Worm (Caenorhabditis elegans) whole organism, L1 larva: Measurements from ENCODE around the gene cdkl-1.

Experiments used
- Y116A8C.19 ChIP-seq: sonication (generic microtip); optimal IDR thresholded peaks from 2 replicates; lab custom pipeline; 2016; ENCODE audit warnings: missing compliant biosample characterization, missing genetic modification characterization, borderline replicate concordance
- aha-1 ChIP-seq: fragments of 150-350 bp; optimal IDR thresholded peaks from 2 replicates; lab custom pipeline; 2014; ENCODE audit warnings: missing biosample characterization, missing genetic modification characterization
- alr-1 ChIP-seq: fragments of 200-800 bp; sonication (Bioruptor generic); optimal IDR thresholded peaks from 2 replicates; lab custom pipeline; 2018; ENCODE audit warnings: borderline replicate concordance, mild to moderate bottlenecking, missing genetic modification characterization, missing compliant biosample characterization
- blmp-1 ChIP-seq: fragments of 150-350 bp; optimal IDR thresholded peaks from 2 replicates; lab custom pipeline; 2014; ENCODE audit warnings: missing biosample characterization, missing genetic modification characterization
- ceh-8 ChIP-seq: fragments of 200-800 bp; sonication (Bioruptor generic); optimal IDR thresholded peaks from 2 replicates; lab custom pipeline; 2018; ENCODE audit warnings: mild to moderate bottlenecking, missing genetic modification characterization, moderate library complexity, missing compliant biosample characterization
- ceh-82 ChIP-seq, 3 experiments: fragments of 150-350 bp in 1 of 3; sonication (generic microtip) in 2 of 3; optimal IDR thresholded peaks; 2 replicates each; lab custom pipeline; 2014 to 2017; ENCODE audit warnings: missing biosample characterization in 3 of 3, missing genetic modification characterization in 3 of 3
- dpl-1 ChIP-seq, 3 experiments: fragments of 150-350 bp in 2 of 3; sonication (generic microtip) in 1 of 3; optimal IDR thresholded peaks; 2 replicates each; lab custom pipeline; 2014 to 2017; ENCODE audit warnings: missing biosample characterization in 3 of 3, missing genetic modification characterization in 3 of 3, missing genetic modification reagents in 3 of 3
- dsc-1 ChIP-seq: sonication (generic microtip); optimal IDR thresholded peaks from 2 replicates; lab custom pipeline; 2016; ENCODE audit warnings: mild to moderate bottlenecking, missing genetic modification characterization, missing compliant biosample characterization
- efl-1 ChIP-seq, 4 experiments: fragments of 150-350 bp; optimal IDR thresholded peaks in 3 of 4; peaks in 1 of 4; 1 replicate in 1 of 4; 2 replicates in 3 of 4; lab custom pipeline; 2014; ENCODE audit warnings: missing biosample characterization in 2 of 4, missing genetic modification characterization in 2 of 4, missing genetic modification reagents in 2 of 4
- fkh-8 ChIP-seq: sonication (generic microtip); optimal IDR thresholded peaks from 2 replicates; lab custom pipeline; 2016; ENCODE audit warnings: mild to moderate bottlenecking, missing genetic modification characterization, missing compliant biosample characterization
- grh-1 ChIP-seq: fragments of 200-800 bp; sonication (Bioruptor generic); IDR thresholded peaks from 2 replicates; pipeline ENCODE4 v1.3.6; 2022; ENCODE audit warnings: missing genetic modification reagents, missing genetic modification characterization, missing compliant biosample characterization
- irx-1 ChIP-seq: sonication (generic microtip); optimal IDR thresholded peaks from 2 replicates; lab custom pipeline; 2016; ENCODE audit warnings: missing genetic modification characterization, missing compliant biosample characterization
- isw-1 ChIP-seq: fragments of 200-800 bp; sonication (Bioruptor generic); IDR thresholded peaks from 2 replicates; pipeline ENCODE4 v1.3.6; 2022; ENCODE audit warnings: missing genetic modification characterization, missing compliant biosample characterization
- lin-13 ChIP-seq: fragments of 150-350 bp; optimal IDR thresholded peaks from 2 replicates; lab custom pipeline; 2014; ENCODE audit warnings: missing biosample characterization, missing genetic modification reagents, missing genetic modification characterization
- lin-14 ChIP-seq: fragments of 200-800 bp; sonication (Bioruptor generic); optimal IDR thresholded peaks from 2 replicates; lab custom pipeline; 2018; ENCODE audit warnings: mild to moderate bottlenecking, missing genetic modification characterization, moderate library complexity, missing compliant biosample characterization
- lin-15B ChIP-seq: fragments of 150-350 bp; sonication (generic microtip); optimal IDR thresholded peaks from 3 replicates; lab custom pipeline; 2014; ENCODE audit warnings: missing biosample characterization, missing genetic modification characterization
- lin-35 ChIP-seq, 2 experiments: fragments of 150-350 bp; optimal IDR thresholded peaks; 2 replicates each; lab custom pipeline; 2014; ENCODE audit warnings: missing biosample characterization in 2 of 2, missing genetic modification characterization in 2 of 2, missing genetic modification reagents in 2 of 2
- lsy-2 ChIP-seq, 2 experiments: fragments of 150-350 bp; optimal IDR thresholded peaks; 2 replicates each; lab custom pipeline; 2014; ENCODE audit warnings: missing biosample characterization in 2 of 2, missing genetic modification characterization in 2 of 2
- mdl-1 ChIP-seq, 2 experiments: fragments of 150-350 bp; optimal IDR thresholded peaks; 2 replicates each; lab custom pipeline; 2014 to 2017; ENCODE audit warnings: missing biosample characterization in 2 of 2, missing genetic modification characterization in 2 of 2, inconsistent platforms in 1 of 2
- mep-1 ChIP-seq: fragments of 150-350 bp; optimal IDR thresholded peaks from 2 replicates; lab custom pipeline; 2014; ENCODE audit warnings: missing biosample characterization, missing genetic modification characterization
- nhr-19 ChIP-seq: fragments of 200-800 bp; sonication (Bioruptor generic); conservative IDR thresholded peaks from 2 replicates; pipeline ENCODE4 v1.3.6; 2022; ENCODE audit warnings: missing genetic modification characterization, missing compliant biosample characterization
- nhr-20 ChIP-seq: sonication (generic microtip); optimal IDR thresholded peaks from 2 replicates; lab custom pipeline; 2016; ENCODE audit warnings: mild to moderate bottlenecking, missing genetic modification characterization, missing compliant biosample characterization
- nhr-71 ChIP-seq: sonication (generic microtip); optimal IDR thresholded peaks from 2 replicates; lab custom pipeline; 2016; ENCODE audit warnings: mild to moderate bottlenecking, missing genetic modification characterization, moderate library complexity, missing compliant biosample characterization
- nhr-76 ChIP-seq: sonication (generic microtip); optimal IDR thresholded peaks from 2 replicates; lab custom pipeline; 2017; ENCODE audit warnings: missing biosample characterization, missing genetic modification characterization
- nhr-85 ChIP-seq: sonication (generic microtip); peaks from one replicate; lab custom pipeline; 2016; ENCODE audit warnings: missing genetic modification characterization, inconsistent platforms, missing compliant biosample characterization
- pqm-1 ChIP-seq: sonication (generic microtip); optimal IDR thresholded peaks from 3 replicates; lab custom pipeline; 2017; ENCODE audit warnings: missing biosample characterization, missing genetic modification characterization
- rnt-1 ChIP-seq: sonication (generic microtip); optimal IDR thresholded peaks from 2 replicates; lab custom pipeline; 2016; ENCODE audit warnings: mild to moderate bottlenecking, missing genetic modification characterization, moderate library complexity, missing compliant biosample characterization
- skn-1 ChIP-seq: fragments of 150-350 bp; optimal IDR thresholded peaks from 2 replicates; lab custom pipeline; 2014; ENCODE audit warnings: missing biosample characterization, missing genetic modification characterization
- snpc-4 ChIP-seq: fragments of 150-350 bp; optimal IDR thresholded peaks from 2 replicates; lab custom pipeline; 2014; ENCODE audit warnings: missing biosample characterization, missing genetic modification characterization
- snu-23 ChIP-seq: sonication (generic microtip); optimal IDR thresholded peaks from 2 replicates; lab custom pipeline; 2016; ENCODE audit warnings: missing genetic modification characterization, missing compliant biosample characterization
- swsn-7 ChIP-seq: sonication (generic microtip); optimal IDR thresholded peaks from 2 replicates; lab custom pipeline; 2016; ENCODE audit warnings: missing genetic modification characterization, missing compliant biosample characterization
- unc-86 ChIP-seq: sonication (generic microtip); optimal IDR thresholded peaks from 2 replicates; lab custom pipeline; 2016; ENCODE audit warnings: missing genetic modification characterization, missing compliant biosample characterization
- zag-1 ChIP-seq: fragments of 150-350 bp; optimal IDR thresholded peaks from 2 replicates; lab custom pipeline; 2014; ENCODE audit warnings: missing biosample characterization, missing genetic modification characterization
- zip-4 ChIP-seq: fragments of 200-800 bp; sonication (Bioruptor generic); optimal IDR thresholded peaks from 2 replicates; lab custom pipeline; 2018; ENCODE audit warnings: mild to moderate bottlenecking, missing genetic modification characterization, moderate library complexity, missing compliant biosample characterization
- ztf-4 ChIP-seq: fragments of 150-350 bp; optimal IDR thresholded peaks from 2 replicates; lab custom pipeline; 2014; ENCODE audit warnings: missing biosample characterization, missing genetic modification characterization

Gene cdkl-1

ce11 chrV:11074448-11074847 lies 24.3 kb upstream of the cdkl-1 start, which contains the start of gene act-3:
act-3 (minus strand) TSS chrV:11074498.
- TF ChIP-seq isw-1 (GFP tag; lab: Robert Waterston, UW) (no peak), rnt-1 (tag; lab: Kevin White, UChicago) (peak; percentile 74), Y116A8C.19 (no peak), nhr-19 (GFP tag; lab: Robert Waterston, UW) (peak; percentile 45), nhr-76 (tag; lab: Kevin White, UChicago) (no peak), ztf-4 (tag; lab: Kevin White, UChicago) (no peak), snu-23 (GFP tag; lab: Kevin White, UChicago) (peak; percentile 36), swsn-7 (tag; lab: Kevin White, UChicago) (peak; percentile 13), mdl-1 (tag; optimal IDR thresholded peaks at IDR 0.05; lab: Kevin White, UChicago) (peak in 1 of 2 experiments; percentile 28), lin-35 (GFP tag; optimal IDR thresholded peaks at IDR 0.05; lab: Kevin White, UChicago) (peak in 1 of 2 experiments; percentile 1), alr-1 (tag; lab: Kevin White, UChicago) (no peak), snpc-4 (tag; lab: Kevin White, UChicago) (no peak), dsc-1 (peak; percentile 55), lin-14 (peak; percentile 87), lsy-2 (tag; optimal IDR thresholded peaks at IDR 0.05; lab: Kevin White, UChicago) (peak in 1 of 2 experiments; percentile 12), nhr-85 (tag; lab: Kevin White, UChicago) (peak; percentile 36), nhr-20 (tag; lab: Kevin White, UChicago) (peak; percentile 35), ceh-8 (GFP tag; lab: Kevin White, UChicago) (no peak), skn-1 (tag; lab: Kevin White, UChicago) (no peak), nhr-71 (tag; lab: Kevin White, UChicago) (peak; percentile 76), mep-1 (peak; percentile 21), ceh-82 (tag; optimal IDR thresholded peaks at IDR 0.05; lab: Kevin White, UChicago) (peak in 1 of 3 experiments; percentile 1)

DNA sequence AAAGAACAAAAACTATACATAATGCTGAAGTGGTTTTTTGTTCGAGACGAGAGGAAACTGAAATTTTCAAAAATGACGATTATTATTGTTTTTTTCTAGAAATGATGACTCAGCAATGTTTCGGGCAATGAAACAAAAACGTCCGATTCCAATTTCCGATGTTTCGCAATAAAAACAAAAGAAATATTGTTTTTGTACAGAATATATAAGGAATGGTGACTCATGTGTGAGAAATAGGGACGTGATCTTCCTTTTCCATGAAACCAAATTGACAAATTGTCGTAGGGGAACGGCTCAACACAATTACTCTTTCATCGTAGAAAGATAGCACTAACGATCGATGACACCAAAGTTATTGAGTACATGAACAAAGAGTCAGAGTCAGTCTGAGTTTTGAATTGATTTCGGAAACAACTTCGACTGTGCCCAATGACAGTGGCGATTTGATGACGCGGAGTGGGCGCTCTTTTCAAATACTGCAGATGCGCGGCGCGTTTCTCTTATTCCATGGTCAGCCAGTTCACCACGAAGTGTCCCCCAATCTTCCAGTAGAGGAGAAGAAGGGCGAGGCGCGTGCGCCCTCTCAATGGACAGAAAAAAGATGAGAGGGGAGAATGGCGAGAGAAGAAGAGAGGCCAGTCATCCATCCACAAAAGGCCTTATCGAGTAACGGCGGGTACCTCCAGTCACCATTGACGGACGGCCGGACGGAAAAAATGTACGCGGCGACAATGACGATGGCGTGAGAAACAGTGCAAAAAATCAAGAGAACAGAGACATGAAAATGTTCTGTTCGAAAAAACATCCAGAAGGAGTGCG lies 23.3 kb upstream of the cdkl-1 start:
- TF ChIP-seq dpl-1 (GFP tag; optimal IDR thresholded peaks at IDR 0.05; lab: Kevin White, UChicago) (peak in 2 of 3 experiments; percentile 5 to 31), lin-35 (GFP tag; optimal IDR thresholded peaks at IDR 0.05; lab: Kevin White, UChicago) (peak in 1 of 2 experiments; percentile 19), mdl-1 (tag; optimal IDR thresholded peaks at IDR 0.05; lab: Kevin White, UChicago) (peak in 1 of 2 experiments; percentile 51), blmp-1 (tag; lab: Kevin White, UChicago) (peak; percentile 35), unc-86 (tag; lab: Kevin White, UChicago) (peak; percentile 14), efl-1 (optimal IDR thresholded peaks at IDR 0.05; lab: Kevin White, UChicago) (no peak), efl-1 (GFP tag; optimal IDR thresholded peaks at IDR 0.05 in 1 of 2; lab: Kevin White, UChicago) (peak in 1 of 2 experiments; percentile 67), nhr-20 (tag; lab: Kevin White, UChicago) (no peak), lin-14 (peak; percentile 79), swsn-7 (tag; lab: Kevin White, UChicago) (peak; percentile 26), pqm-1 (tag; lab: Kevin White, UChicago) (no peak), zag-1 (tag; lab: Kevin White, UChicago) (no peak), ceh-82 (tag; optimal IDR thresholded peaks at IDR 0.05; lab: Kevin White, UChicago) (peak in 1 of 3 experiments; percentile 42), nhr-85 (tag; lab: Kevin White, UChicago) (no peak), fkh-8 (tag; lab: Kevin White, UChicago) (peak; percentile 2), lin-15B (no peak), zip-4 (peak; percentile 19), rnt-1 (tag; lab: Kevin White, UChicago) (peak; percentile 22), snpc-4 (tag; lab: Kevin White, UChicago) (peak; percentile 13), nhr-71 (tag; lab: Kevin White, UChicago) (peak; percentile 3), snu-23 (GFP tag; lab: Kevin White, UChicago) (peak; percentile 45), grh-1 (GFP tag; lab: Robert Waterston, UW) (peak; percentile 36; the same call in 1 of the 2 replicates), lin-13 (GFP tag; lab: Kevin White, UChicago) (peak; percentile 1), aha-1 (no peak)

- no peak for TF ChIP-seq irx-1 (tag; lab: Kevin White, UChicago)
- TF ChIP-seq nhr-85 (tag; lab: Kevin White, UChicago): peak; percentile 41
- TF ChIP-seq ztf-4 (tag; lab: Kevin White, UChicago): peak; percentile 26
Observed at ce11 chrV:11076028-11076402, 22.7 kb upstream of the cdkl-1 start.
